Worm (Caenorhabditis elegans): Measurements from ENCODE around the gene C53A3.3.

- TF ChIP-seq nhr-237 (tag; optimal IDR thresholded peaks at IDR 0.05) = no peak
- TF ChIP-seq ama-1 (optimal IDR thresholded peaks at IDR 0.05) = no peak
- no peak for TF ChIP-seq unc-98 (GFP tag; IDR thresholded peaks at IDR 0.05)
- no peak for TF ChIP-seq unc-62 (GFP tag; optimal IDR thresholded peaks at IDR 0.05)
- no peak for TF ChIP-seq pag-3 (tag; optimal IDR thresholded peaks at IDR 0.05; ENCODE audit: borderline replicate concordance, insufficient read depth)
- TF ChIP-seq lin-35 (GFP tag; optimal IDR thresholded peaks at IDR 0.05) = no peak
- TF ChIP-seq jun-1 (tag; optimal IDR thresholded peaks at IDR 0.05) = no peak
- TF ChIP-seq nhr-90 (tag; optimal IDR thresholded peaks at IDR 0.05; ENCODE audit: poor library complexity) = no peak
- no peak for TF ChIP-seq lin-39 (tag; optimal IDR thresholded peaks at IDR 0.05)
- no peak for TF ChIP-seq unc-86 (tag; optimal IDR thresholded peaks at IDR 0.05)
- no peak for TF ChIP-seq mab-9 (GFP tag; IDR thresholded peaks at IDR 0.05)
- no peak for TF ChIP-seq elt-2 (tag; optimal IDR thresholded peaks at IDR 0.05)
- TF ChIP-seq mdl-1 (tag; optimal IDR thresholded peaks at IDR 0.05) = no peak
Observed at ce11 chrV:5798132-5798531, 41.8 kb downstream of the C53A3.3 start, which contains the start of gene nstp-3.
